Fruit fly (Drosophila melanogaster) whole organism, pupa: ENCODE measurements around the gene CG14194.

Source experiments
- CG12605 ChIP-seq: fragments of 200-800 bp; sonication (Bioruptor generic); IDR thresholded peaks from 2 replicates; pipeline ENCODE4 v1.3.6; 2022; ENCODE audit warnings: missing biosample characterization, missing genetic modification characterization
- CG13204 ChIP-seq: fragments of 200-800 bp; sonication (Bioruptor generic); optimal IDR thresholded peaks from 2 replicates; lab custom pipeline; 2018; ENCODE audit warnings: missing biosample characterization, mild to moderate bottlenecking, missing genetic modification characterization, moderate library complexity
- CG14655 ChIP-seq: fragments of 200-800 bp; sonication (Bioruptor generic); optimal IDR thresholded peaks from 3 replicates; lab custom pipeline; 2017; ENCODE audit warnings: mild to moderate bottlenecking, missing biosample characterization, missing genetic modification reagents, missing genetic modification characterization
- CG15710 ChIP-seq: fragments of 200-800 bp; sonication (Bioruptor generic); optimal IDR thresholded peaks from 2 replicates; lab custom pipeline; 2018; ENCODE audit warnings: missing biosample characterization, mild to moderate bottlenecking, missing genetic modification characterization, moderate library complexity
- CG17806 ChIP-seq: fragments of 200-800 bp; sonication (Bioruptor generic); optimal IDR thresholded peaks from 2 replicates; lab custom pipeline; 2018; ENCODE audit warnings: missing biosample characterization, mild to moderate bottlenecking, missing genetic modification characterization, moderate library complexity
- CG8159 ChIP-seq: fragments of 200-800 bp; sonication (Bioruptor generic); optimal IDR thresholded peaks from 3 replicates; lab custom pipeline; 2018; ENCODE audit warnings: missing biosample characterization, mild to moderate bottlenecking, missing genetic modification characterization, moderate library complexity
- CG8301 ChIP-seq: fragments of 200-800 bp; sonication (Bioruptor generic); optimal IDR thresholded peaks from 2 replicates; lab custom pipeline; 2018; ENCODE audit warnings: missing biosample characterization, mild to moderate bottlenecking, missing genetic modification characterization
- CG9948 ChIP-seq: fragments of 200-800 bp; sonication (Bioruptor generic); optimal IDR thresholded peaks from 2 replicates; lab custom pipeline; 2018; ENCODE audit warnings: missing biosample characterization, mild to moderate bottlenecking, missing genetic modification characterization, moderate library complexity
- D1 ChIP-seq: fragments of 200-800 bp; sonication (Bioruptor generic); optimal IDR thresholded peaks from 2 replicates; lab custom pipeline; 2018; ENCODE audit warnings: missing biosample characterization, mild to moderate bottlenecking, missing genetic modification characterization, moderate library complexity
- EcR ChIP-seq: fragments of 200-800 bp; sonication (Bioruptor generic); optimal IDR thresholded peaks from 3 replicates; lab custom pipeline; 2019; ENCODE audit warnings: missing biosample characterization, missing genetic modification characterization, mild to moderate bottlenecking, moderate library complexity, missing genetic modification reagents
- Ets98B ChIP-seq: fragments of 200-800 bp; sonication (Bioruptor generic); IDR thresholded peaks from 2 replicates; pipeline ENCODE4 v1.3.6; 2022; ENCODE audit warnings: missing biosample characterization, missing genetic modification characterization
- Pif1B ChIP-seq: fragments of 200-800 bp; sonication (Bioruptor generic); optimal IDR thresholded peaks from 3 replicates; lab custom pipeline; 2016; ENCODE audit warnings: missing biosample characterization, missing genetic modification characterization
- gl ChIP-seq: fragments of 200-800 bp; sonication (Bioruptor generic); optimal IDR thresholded peaks from 2 replicates; lab custom pipeline; 2018; ENCODE audit warnings: missing biosample characterization, mild to moderate bottlenecking, missing genetic modification characterization

DNA sequence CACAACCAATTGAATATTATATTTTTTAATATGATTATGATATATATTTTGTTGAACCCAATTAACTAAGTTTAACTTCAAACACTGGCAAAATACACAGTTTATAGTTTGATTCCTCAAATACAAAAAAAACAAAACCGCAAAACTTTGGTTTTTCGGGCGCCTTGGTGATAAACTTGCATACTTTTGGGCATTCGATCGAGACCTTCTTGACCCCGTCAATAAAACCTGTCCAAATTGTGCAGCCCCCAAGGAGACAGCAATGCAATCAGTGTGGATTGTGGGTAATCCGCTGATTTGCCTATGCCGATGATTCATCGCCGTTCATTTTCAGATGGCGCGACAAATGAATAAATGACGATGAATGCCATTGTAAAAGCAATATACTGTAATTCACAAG is 35.9 kb upstream of the CG14194 start:
- TF ChIP-seq CG8301 (tag; lab: Kevin White, UChicago) (no peak), CG14655 (GFP tag; lab: Kevin White, UChicago) (no peak), Pif1B (no peak), CG12605 (GFP tag; lab: Robert Waterston, UW) (no peak), gl (tag; lab: Kevin White, UChicago) (no peak), CG8159 (tag; lab: Kevin White, UChicago) (no peak), CG13204 (GFP tag; lab: Kevin White, UChicago) (no peak), CG9948 (tag; lab: Kevin White, UChicago) (no peak), D1 (tag; lab: Kevin White, UChicago) (no peak), Ets98B (GFP tag; lab: Robert Waterston, UW) (no peak), CG17806 (tag; lab: Kevin White, UChicago) (no peak), CG15710 (no peak), EcR (no peak)
